Worm (Caenorhabditis elegans): ENCODE results near the gene F45E4.5.

F45E4.5 gene

DNA sequence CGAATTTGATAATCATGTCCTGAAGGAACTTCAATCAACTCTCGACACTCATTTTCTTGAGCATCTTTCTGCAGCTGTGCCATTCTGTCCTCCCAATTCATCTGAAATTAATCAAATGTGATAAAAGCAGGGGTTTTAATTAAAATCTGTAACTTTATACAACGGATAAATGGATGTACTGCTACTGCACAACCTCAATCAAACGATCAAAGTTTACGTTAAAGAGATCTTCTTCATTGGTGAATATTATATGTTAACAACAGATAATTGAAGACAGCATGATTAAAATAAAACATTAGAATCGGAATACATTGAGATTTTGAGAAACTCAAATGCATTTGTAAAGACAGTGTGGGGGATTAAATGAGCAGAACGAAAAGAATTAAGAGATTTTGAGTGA is 50.6 kb downstream of the F45E4.5 start, which contains the start of gene F32E10.5:
F32E10.5 (minus strand) TSS at position 101 of the 400 bp plus-strand sequence.
- TF ChIP-seq zip-8 (tag; optimal IDR thresholded peaks at IDR 0.05) (no peak), hlh-1 (tag; optimal IDR thresholded peaks at IDR 0.05) (no peak), ceh-83 (GFP tag; optimal IDR thresholded peaks at IDR 0.05) (no peak), ces-1 (GFP tag; optimal IDR thresholded peaks at IDR 0.05) (no peak), flh-1 (GFP tag; optimal IDR thresholded peaks at IDR 0.05) (no peak)
